Worm (Caenorhabditis elegans) whole organism, L4/young adult: ENCODE results near the gene sra-36.
A peak's percentile ranks its signal among the peaks of the same experiment; 100 is the strongest.

Experiments
- W03F9.2 ChIP-seq: fragments of 150-350 bp; optimal IDR thresholded peaks from 2 replicates; lab custom pipeline; 2014; ENCODE audit warnings: missing biosample characterization, missing genetic modification characterization
- dao-5 ChIP-seq: sonication (generic microtip); optimal IDR thresholded peaks from 2 replicates; lab custom pipeline; 2016; ENCODE audit warnings: missing genotype, missing genetic modification characterization, moderate library complexity, missing compliant biosample characterization
- him-1 ChIP-seq: sonication (generic microtip); optimal IDR thresholded peaks from 2 replicates; lab custom pipeline; 2016; ENCODE audit warnings: missing genotype, missing genetic modification reagents, missing genetic modification characterization, missing compliant biosample characterization

ce11 chrII:4506552-4507291 lies 33.8 kb downstream of the sra-36 start:
- peak; percentile 67 for TF ChIP-seq him-1 (tag; lab: Kevin White, UChicago)
- TF ChIP-seq dao-5 (tag; lab: Kevin White, UChicago) = no peak
- TF ChIP-seq W03F9.2 (tag; lab: Kevin White, UChicago) = peak; percentile 20
